Worm (Caenorhabditis elegans) whole organism, young adult: ENCODE measurements around the gene str-175.

ENCODE experiments used
- B0261.1 ChIP-seq: sonication (generic microtip); optimal IDR thresholded peaks from 2 replicates; lab custom pipeline; 2016; ENCODE audit warnings: mild to moderate bottlenecking, missing genetic modification characterization, moderate library complexity, missing compliant biosample characterization
- B0336.3 ChIP-seq: fragments of 200-800 bp; sonication (Bioruptor generic); IDR thresholded peaks from 2 replicates; pipeline ENCODE4 v1.3.6; 2022; ENCODE audit warnings: missing genetic modification characterization, missing compliant biosample characterization
- C17E4.6 ChIP-seq: fragments of 200-800 bp; sonication (Bioruptor generic); IDR thresholded peaks from 2 replicates; pipeline ENCODE4 v1.3.6; 2022; ENCODE audit warnings: missing genetic modification reagents, missing genetic modification characterization, missing compliant biosample characterization
- D2030.7 ChIP-seq: fragments of 200-800 bp; sonication (Bioruptor generic); IDR thresholded peaks from 2 replicates; pipeline ENCODE4 v1.3.6; 2022; ENCODE audit warnings: missing genetic modification reagents, missing genetic modification characterization, missing compliant biosample characterization
- F33H1.4 ChIP-seq: fragments of 200-800 bp; sonication (Bioruptor generic); IDR thresholded peaks from 2 replicates; pipeline ENCODE4 v1.3.6; 2022; ENCODE audit warnings: missing genetic modification reagents, missing genetic modification characterization, missing compliant biosample characterization
- F55B11.4 ChIP-seq: sonication (generic microtip); optimal IDR thresholded peaks from 2 replicates; lab custom pipeline; 2016; ENCODE audit warnings: missing compliant biosample characterization, missing genetic modification characterization, borderline replicate concordance; ENCODE audit not compliant: insufficient read depth
- Y67H2A.10 ChIP-seq: fragments of 200-800 bp; sonication (Bioruptor generic); conservative IDR thresholded peaks from 2 replicates; pipeline ENCODE4 v1.3.6; 2022; ENCODE audit warnings: missing genetic modification reagents, missing genetic modification characterization, missing compliant biosample characterization
- attf-6 ChIP-seq: fragments of 200-800 bp; sonication (Bioruptor generic); IDR thresholded peaks from 2 replicates; pipeline ENCODE4 v1.3.6; 2022; ENCODE audit warnings: missing genetic modification reagents, missing genetic modification characterization, missing compliant biosample characterization
- die-1 ChIP-seq: sonication (generic microtip); optimal IDR thresholded peaks from 2 replicates; lab custom pipeline; 2016; ENCODE audit warnings: missing genotype, mild to moderate bottlenecking, missing genetic modification characterization, missing compliant biosample characterization
- dox-1 ChIP-seq: fragments of 200-800 bp; sonication (Bioruptor generic); IDR thresholded peaks from 2 replicates; pipeline ENCODE4 v1.3.6; 2022; ENCODE audit warnings: missing genetic modification reagents, missing genetic modification characterization, missing compliant biosample characterization
- egl-44 ChIP-seq: fragments of 200-800 bp; sonication (Bioruptor generic); IDR thresholded peaks from 2 replicates; pipeline ENCODE4 v1.3.6; 2022; ENCODE audit warnings: missing genetic modification reagents, missing genetic modification characterization, missing compliant biosample characterization
- ets-4 ChIP-seq: fragments of 200-800 bp; sonication (Bioruptor generic); optimal IDR thresholded peaks from 2 replicates; lab custom pipeline; 2018; ENCODE audit warnings: mild to moderate bottlenecking, missing genetic modification characterization, missing compliant biosample characterization
- him-1 ChIP-seq: sonication (generic microtip); optimal IDR thresholded peaks from 2 replicates; lab custom pipeline; 2016; ENCODE audit warnings: missing genotype, missing genetic modification reagents, missing genetic modification characterization, missing compliant biosample characterization
- hlh-26 ChIP-seq: fragments of 200-800 bp; sonication (Bioruptor generic); conservative IDR thresholded peaks from 2 replicates; pipeline ENCODE4 v1.3.6; 2022; ENCODE audit warnings: missing genetic modification reagents, missing genetic modification characterization, missing compliant biosample characterization
- lin-26 ChIP-seq: fragments of 200-800 bp; sonication (Bioruptor generic); IDR thresholded peaks from 2 replicates; pipeline ENCODE4 v1.3.6; 2022; ENCODE audit warnings: missing genetic modification reagents, missing genetic modification characterization, missing compliant biosample characterization
- lin-35 ChIP-seq, 3 experiments: fragments of 150-350 bp in 2 of 3; sonication (generic microtip) in 1 of 3; optimal IDR thresholded peaks; 2 replicates each; lab custom pipeline; 2014 to 2018; ENCODE audit warnings: missing biosample characterization in 3 of 3, missing genetic modification characterization in 3 of 3, missing genetic modification reagents in 3 of 3
- lsy-27 ChIP-seq: sonication (generic microtip); optimal IDR thresholded peaks from 2 replicates; lab custom pipeline; 2017; ENCODE audit warnings: missing genetic modification characterization, mild to moderate bottlenecking, missing compliant biosample characterization, antibody characterized with exemption, missing genotype, borderline replicate concordance; ENCODE audit not compliant: insufficient read depth
- madf-6 ChIP-seq: fragments of 200-800 bp; sonication (Bioruptor generic); IDR thresholded peaks from 2 replicates; pipeline ENCODE4 v1.3.6; 2022; ENCODE audit warnings: missing genetic modification reagents, missing genetic modification characterization, missing compliant biosample characterization
- nhr-90 ChIP-seq: sonication (generic microtip); optimal IDR thresholded peaks from 2 replicates; lab custom pipeline; 2016; ENCODE audit warnings: missing genotype, mild to moderate bottlenecking, missing genetic modification characterization, missing compliant biosample characterization
- rcor-1 ChIP-seq: fragments of 200-800 bp; sonication (Bioruptor generic); IDR thresholded peaks from 2 replicates; pipeline ENCODE4 v1.3.6; 2022; ENCODE audit warnings: missing genetic modification reagents, missing genetic modification characterization, missing compliant biosample characterization
- repo-1 ChIP-seq: sonication (generic microtip); optimal IDR thresholded peaks from 2 replicates; lab custom pipeline; 2017; ENCODE audit warnings: mild to moderate bottlenecking, missing genetic modification characterization, missing compliant biosample characterization
- rpc-1 ChIP-seq, 2 experiments: fragments of 150-350 bp in 1 of 2; sonication (generic microtip) in 1 of 2; optimal IDR thresholded peaks; 2 replicates each; lab custom pipeline; 2014 to 2018; ENCODE audit warnings: missing biosample characterization in 1 of 2, missing genetic modification characterization in 1 of 2, missing genetic modification reagents in 1 of 2, missing genotype in 1 of 2
- snpc-1.1 ChIP-seq: sonication (generic microtip); optimal IDR thresholded peaks from 2 replicates; lab custom pipeline; 2017; ENCODE audit warnings: missing genetic modification characterization, mild to moderate bottlenecking, missing compliant biosample characterization, antibody characterized with exemption, moderate library complexity, missing genotype, missing genetic modification reagents; ENCODE audit not compliant: insufficient read depth
- snpc-1.3 ChIP-seq: sonication (generic microtip); optimal IDR thresholded peaks from 2 replicates; lab custom pipeline; 2017; ENCODE audit warnings: missing genetic modification characterization, mild to moderate bottlenecking, missing compliant biosample characterization, antibody characterized with exemption, moderate library complexity, missing genotype, missing genetic modification reagents; ENCODE audit not compliant: insufficient read depth
- snpc-3.4 ChIP-seq: sonication (generic microtip); optimal IDR thresholded peaks from 2 replicates; lab custom pipeline; 2017; ENCODE audit warnings: missing genetic modification characterization, mild to moderate bottlenecking, missing compliant biosample characterization, antibody characterized with exemption, moderate library complexity, missing genotype, missing genetic modification reagents
- snpc-4 ChIP-seq, 5 experiments: fragments of 150-350 bp in 1 of 5; sonication (generic microtip) in 4 of 5; optimal IDR thresholded peaks; 2 replicates each; lab custom pipeline; 2014 to 2018; ENCODE audit warnings: missing genetic modification characterization in 5 of 5, missing biosample characterization in 3 of 5, antibody characterized with exemption in 2 of 5, mild to moderate bottlenecking in 2 of 5, missing compliant biosample characterization in 2 of 5, missing genotype in 2 of 5, moderate library complexity in 2 of 5, missing genetic modification reagents in 1 of 5
- somi-1 ChIP-seq: fragments of 200-800 bp; sonication (Bioruptor generic); optimal IDR thresholded peaks from 2 replicates; lab custom pipeline; 2018; ENCODE audit warnings: mild to moderate bottlenecking, missing genetic modification characterization, missing compliant biosample characterization
- tbp1 ChIP-seq: fragments of 200-800 bp; sonication (Bioruptor generic); optimal IDR thresholded peaks from 2 replicates; lab custom pipeline; 2018; ENCODE audit warnings: mild to moderate bottlenecking, missing genetic modification characterization, missing compliant biosample characterization
- ztf-18 ChIP-seq: sonication (generic microtip); optimal IDR thresholded peaks from 2 replicates; lab custom pipeline; 2016; ENCODE audit warnings: missing genotype, mild to moderate bottlenecking, missing genetic modification characterization, missing compliant biosample characterization
- ztf-22 ChIP-seq: fragments of 200-800 bp; sonication (Bioruptor generic); optimal IDR thresholded peaks from 2 replicates; lab custom pipeline; 2018; ENCODE audit warnings: mild to moderate bottlenecking, missing genetic modification characterization, moderate library complexity, missing compliant biosample characterization
- ztf-25 ChIP-seq: fragments of 200-800 bp; sonication (Bioruptor generic); IDR thresholded peaks from 2 replicates; pipeline ENCODE4 v1.3.6; 2022; ENCODE audit warnings: missing genetic modification reagents, missing genetic modification characterization, missing compliant biosample characterization
- ztf-28 ChIP-seq: fragments of 200-800 bp; sonication (Bioruptor generic); IDR thresholded peaks from 2 replicates; pipeline ENCODE4 v1.3.6; 2022; ENCODE audit warnings: missing genetic modification reagents, missing genetic modification characterization, missing compliant biosample characterization
- ztf-3 ChIP-seq: fragments of 200-800 bp; sonication (Bioruptor generic); optimal IDR thresholded peaks from 2 replicates; lab custom pipeline; 2018; ENCODE audit warnings: mild to moderate bottlenecking, missing genetic modification characterization, missing compliant biosample characterization

str-175 gene

DNA sequence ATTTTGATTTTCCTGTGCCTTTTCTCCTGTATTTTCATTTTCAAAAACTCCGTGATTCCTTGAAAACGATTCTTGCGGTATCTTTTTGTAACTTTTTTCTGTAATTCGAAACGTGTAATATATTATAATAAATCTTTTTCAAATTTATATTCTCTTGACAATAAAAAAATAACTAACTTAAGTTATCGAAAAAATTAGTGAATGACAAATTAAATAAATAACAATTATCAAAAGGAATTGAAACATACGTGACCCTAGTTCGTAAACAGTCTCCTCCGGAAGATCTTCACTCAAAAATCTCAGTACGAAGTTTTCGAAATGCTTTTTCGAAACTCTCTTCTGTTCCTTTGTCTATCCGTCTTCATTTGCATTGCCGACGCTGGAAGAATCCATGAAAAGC, 20.1 kb upstream of the str-175 start, which contains the start of gene T08B6.9 (continued):
- TF ChIP-seq rcor-1 (GFP tag; lab: Robert Waterston, UW) (no peak), ztf-3 (GFP tag; lab: Kevin White, UChicago) (no peak), repo-1 (no peak), ztf-22 (GFP tag; lab: Kevin White, UChicago) (no peak), ztf-25 (no peak)
- TF ChIP-seq, all 124 proteins: peak for 0

DNA sequence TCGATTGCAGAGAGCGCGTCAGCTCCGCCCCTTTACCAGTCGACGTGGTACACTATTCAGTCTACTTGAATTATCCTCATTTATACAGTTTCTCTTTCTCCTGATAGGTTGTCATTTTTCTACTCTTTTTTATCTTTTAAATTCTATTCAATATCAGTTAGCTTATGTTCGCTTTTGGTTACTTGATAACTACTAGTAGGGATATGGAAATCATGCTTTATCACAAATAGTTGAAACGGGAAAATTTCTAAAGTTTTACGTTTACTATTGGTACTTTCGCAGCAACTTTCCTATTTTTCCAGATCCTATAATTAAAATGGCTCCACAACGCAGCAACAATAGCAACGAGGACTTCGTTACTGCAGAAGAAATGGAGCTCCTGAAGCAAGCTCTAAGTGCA, 19.2 kb upstream of the str-175 start, which contains the start of gene sgnh-1:
Gene sgnh-1 (plus strand): TSS at position 301 of the 400 bp plus-strand sequence.
- TF ChIP-seq lin-35 (GFP tag; optimal IDR thresholded peaks at IDR 0.05; lab: Kevin White, UChicago) (no peak), somi-1 (GFP tag; lab: Kevin White, UChicago) (no peak), lsy-27 (tag; lab: Kevin White, UChicago) (no peak)

DNA sequence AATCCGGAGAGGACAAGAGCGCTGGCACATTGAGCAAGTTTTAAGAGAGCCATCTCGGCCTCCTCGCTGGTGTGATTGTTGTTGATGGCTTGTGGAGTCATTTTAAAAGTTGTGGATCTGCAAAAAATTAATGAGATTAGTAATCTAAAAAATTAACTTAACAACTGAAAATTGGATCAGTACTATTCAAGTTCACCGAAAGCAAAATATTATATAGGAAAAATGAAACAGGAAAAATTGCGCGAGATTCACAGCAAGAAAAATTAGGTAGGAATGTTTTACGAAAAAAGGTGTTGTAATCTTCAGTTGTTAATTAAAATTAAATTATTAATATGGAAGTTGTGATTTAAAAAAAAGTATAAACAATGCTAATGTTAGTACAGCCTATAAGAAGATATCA, 16.8 kb upstream of the str-175 start, which contains the start of gene T08B6.1:
Gene T08B6.1 (minus strand): TSS at position 101 of the 400 bp plus-strand sequence.
- no peak for TF ChIP-seq ztf-28 (GFP tag; lab: Robert Waterston, UW)
- no peak for TF ChIP-seq egl-44 (GFP tag; lab: Robert Waterston, UW)
- TF ChIP-seq F33H1.4: no peak
- no peak for TF ChIP-seq dox-1
- no peak for TF ChIP-seq Y67H2A.10 (GFP tag; lab: Robert Waterston, UW)
- no peak for TF ChIP-seq lin-26 (GFP tag; lab: Robert Waterston, UW)
- TF ChIP-seq ztf-22 (GFP tag; lab: Kevin White, UChicago): no peak

DNA sequence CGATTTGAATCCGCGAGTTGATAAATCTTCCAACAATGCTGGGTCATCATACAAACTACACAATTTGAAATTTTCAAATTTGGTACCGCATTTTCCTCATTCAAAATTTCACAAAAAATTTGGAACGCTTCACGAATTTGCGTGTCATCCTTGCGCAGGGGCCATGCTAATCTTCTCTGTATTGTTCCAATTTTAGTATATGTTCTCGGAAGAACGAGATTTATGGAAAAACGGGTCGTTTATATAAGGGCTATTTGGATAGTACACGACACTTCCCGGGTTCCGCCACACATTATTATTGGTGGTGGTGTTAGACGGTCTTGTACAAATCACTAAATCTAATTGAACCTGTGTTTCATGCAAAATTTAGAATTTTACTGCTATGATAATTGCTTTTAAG, 15.0 kb upstream of the str-175 start:
- TF ChIP-seq him-1 (tag; lab: Kevin White, UChicago): peak; percentile 35
- peak; percentile 49; the same call in 1 of the 2 replicates for TF ChIP-seq lin-26 (GFP tag; lab: Robert Waterston, UW)
- TF ChIP-seq egl-44 (GFP tag; lab: Robert Waterston, UW): no peak
- 0 out of 2 replicates have a peak, but pooled peaks have one; percentile 50 for TF ChIP-seq ztf-25
- no peak for TF ChIP-seq ets-4 (GFP tag; lab: Kevin White, UChicago)
- peak; percentile 58 for TF ChIP-seq die-1
- no peak for TF ChIP-seq B0336.3 (GFP tag; lab: Robert Waterston, UW)
- peak; percentile 53 for TF ChIP-seq B0261.1 (tag; lab: Kevin White, UChicago)
- TF ChIP-seq D2030.7 (GFP tag; lab: Robert Waterston, UW): peak; percentile 39; the same call in 1 of the 2 replicates
- peak; percentile 80 for TF ChIP-seq snpc-4 (GFP tag; optimal IDR thresholded peaks at IDR 0.05; lab: Kevin White, UChicago)
- TF ChIP-seq snpc-4 (tag; optimal IDR thresholded peaks at IDR 0.05; lab: Kevin White, UChicago): peak; percentile 83 to 95 (median 90)
- TF ChIP-seq tbp1 (GFP tag; lab: Kevin White, UChicago): peak; percentile 80
- peak; percentile 23 for TF ChIP-seq ztf-18 (tag; lab: Kevin White, UChicago)
- TF ChIP-seq F55B11.4 (tag; lab: Kevin White, UChicago): no peak
- peak; percentile 52 for TF ChIP-seq snpc-3.4
- TF ChIP-seq rpc-1 (optimal IDR thresholded peaks at IDR 0.05; lab: Kevin White, UChicago): peak; percentile 62
- peak; percentile 82 for TF ChIP-seq rpc-1 (tag; optimal IDR thresholded peaks at IDR 0.05; lab: Kevin White, UChicago)
- TF ChIP-seq C17E4.6 (GFP tag; lab: Robert Waterston, UW): peak; percentile 44; the same call in 1 of the 2 replicates
- peak; percentile 88 for TF ChIP-seq snpc-1.1 (tag; lab: Kevin White, UChicago)
- TF ChIP-seq attf-6 (GFP tag; lab: Robert Waterston, UW): peak; percentile 83

DNA sequence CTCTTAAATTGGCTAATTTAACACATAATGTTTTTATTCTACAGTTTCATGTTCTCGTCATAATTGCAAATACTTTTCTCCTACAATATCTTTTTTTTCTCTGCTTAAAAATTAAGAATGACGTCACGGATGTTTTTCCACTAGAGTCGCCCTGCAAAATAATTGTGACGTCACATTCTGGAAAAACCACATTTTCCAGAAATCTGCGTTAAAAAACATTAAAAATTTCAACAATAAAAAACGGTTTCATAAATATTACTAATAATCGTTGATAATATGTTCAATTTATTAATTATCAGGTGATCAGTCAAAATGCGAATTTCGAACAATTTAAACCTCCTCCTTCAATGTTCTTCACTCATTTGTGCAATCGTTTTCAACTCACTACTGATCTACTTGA, 13.5 kb upstream of the str-175 start, which contains the start of gene str-166:
Gene str-166 (plus strand): TSS at position 301 of the 400 bp plus-strand sequence.
- no peak for TF ChIP-seq snpc-1.3 (tag; lab: Kevin White, UChicago)
- TF ChIP-seq nhr-90 (tag; lab: Kevin White, UChicago): no peak
- TF ChIP-seq hlh-26 (GFP tag; lab: Robert Waterston, UW): no peak
- no peak for TF ChIP-seq madf-6 (GFP tag; lab: Robert Waterston, UW)
- TF ChIP-seq die-1: no peak
